Fruit fly (Drosophila melanogaster): ENCODE results near the gene Trx2.

Trx2 gene

DNA sequence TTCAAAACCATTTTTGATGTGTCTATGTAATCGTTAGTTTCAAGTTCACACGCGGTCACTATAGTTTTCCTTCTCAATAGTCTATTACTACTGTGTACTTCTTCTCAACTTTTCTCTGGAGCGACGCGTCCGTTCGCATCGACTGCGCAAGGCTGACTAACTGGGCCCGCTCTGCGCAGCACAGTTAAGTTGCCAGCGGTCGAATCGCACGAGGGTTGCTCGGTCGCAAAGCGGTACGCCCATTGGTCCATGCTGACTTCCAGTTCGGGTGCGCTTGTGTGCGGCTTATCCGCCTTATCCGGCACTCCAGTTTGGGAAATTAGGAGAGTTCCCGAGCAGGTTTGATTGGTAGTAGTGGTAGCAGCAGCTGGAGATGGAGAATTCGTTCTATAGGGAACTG, 31.4 kb upstream of the Trx2 start, which contains the start of gene gcm:
TSS of gene gcm (minus strand) at position 164 of the 400 bp plus-strand sequence.
- TF ChIP-seq Vsx2 (GFP tag; optimal IDR thresholded peaks at IDR 0.05; ENCODE audit: partially characterized antibody) (peak; percentile 41), Sp1 (GFP tag; optimal IDR thresholded peaks at IDR 0.05) (no peak), sv (GFP tag; optimal IDR thresholded peaks at IDR 0.05) (no peak), Hr83 (GFP tag; optimal IDR thresholded peaks at IDR 0.05; ENCODE audit: poor library complexity, severe bottlenecking) (no peak), dl (GFP tag; optimal IDR thresholded peaks at IDR 0.05; ENCODE audit: insufficient read depth in 1 of 2, partially characterized antibody in 2 of 2) (peak in 1 of 2 experiments; percentile 42)

DNA sequence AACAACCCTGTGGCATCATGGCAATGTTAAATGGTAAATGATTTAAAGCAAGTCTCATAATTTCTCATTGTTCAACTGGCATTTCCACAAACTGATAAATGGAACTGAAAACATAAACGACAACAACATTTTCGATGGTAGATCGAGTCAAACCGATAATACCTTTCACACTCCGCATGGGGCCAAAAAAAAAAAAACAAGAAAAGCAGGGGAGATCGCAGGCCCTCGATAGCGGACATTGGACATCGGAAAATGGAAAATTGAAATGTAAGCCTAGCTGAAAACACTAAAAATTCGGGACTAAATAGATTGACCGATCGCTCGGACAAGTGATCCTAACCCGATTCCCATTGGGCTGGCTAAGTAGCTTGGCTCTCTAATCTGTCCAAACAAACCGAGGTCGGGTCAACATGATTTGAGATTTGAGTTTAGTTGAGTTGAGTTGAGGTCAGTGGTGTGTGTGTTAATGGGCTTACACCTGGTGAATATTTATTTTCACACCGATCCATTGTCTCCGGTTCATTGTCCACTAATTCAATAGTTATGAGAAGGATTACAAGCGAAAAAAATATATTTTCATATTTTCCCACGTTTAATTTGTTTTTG, 28.8 kb upstream of the Trx2 start:
- TF ChIP-seq CG32264 (GFP tag; optimal IDR thresholded peaks at IDR 0.05) (no peak), OdsH (GFP tag; optimal IDR thresholded peaks at IDR 0.05) (no peak), dmrt93B (GFP tag; optimal IDR thresholded peaks at IDR 0.05) (no peak), tai (GFP tag; optimal IDR thresholded peaks at IDR 0.05) (no peak), Dfd (GFP tag; optimal IDR thresholded peaks at IDR 0.05) (no peak), Hnf4 (GFP tag; optimal IDR thresholded peaks at IDR 0.05) (no peak), Rel (GFP tag; optimal IDR thresholded peaks at IDR 0.05) (no peak), Rel (tag; optimal IDR thresholded peaks at IDR 0.05) (no peak), Jra (GFP tag; optimal IDR thresholded peaks at IDR 0.05) (no peak), pan (optimal IDR thresholded peaks at IDR 0.05) (no peak), rgr (GFP tag; optimal IDR thresholded peaks at IDR 0.05) (no peak), HLH106 (tag; optimal IDR thresholded peaks at IDR 0.05) (no peak), Hr83 (GFP tag; optimal IDR thresholded peaks at IDR 0.05; ENCODE audit: poor library complexity, severe bottlenecking) (no peak), woc (GFP tag; optimal IDR thresholded peaks at IDR 0.05) (no peak), usp (GFP tag; optimal IDR thresholded peaks at IDR 0.05) (no peak), Myc (optimal IDR thresholded peaks at IDR 0.05) (no peak), ey (GFP tag; optimal IDR thresholded peaks at IDR 0.05) (no peak), dsf (GFP tag; optimal IDR thresholded peaks at IDR 0.05; ENCODE audit: borderline replicate concordance) (no peak), lola (GFP tag; optimal IDR thresholded peaks at IDR 0.05) (no peak), fru (GFP tag; optimal IDR thresholded peaks at IDR 0.05) (no peak)

DNA sequence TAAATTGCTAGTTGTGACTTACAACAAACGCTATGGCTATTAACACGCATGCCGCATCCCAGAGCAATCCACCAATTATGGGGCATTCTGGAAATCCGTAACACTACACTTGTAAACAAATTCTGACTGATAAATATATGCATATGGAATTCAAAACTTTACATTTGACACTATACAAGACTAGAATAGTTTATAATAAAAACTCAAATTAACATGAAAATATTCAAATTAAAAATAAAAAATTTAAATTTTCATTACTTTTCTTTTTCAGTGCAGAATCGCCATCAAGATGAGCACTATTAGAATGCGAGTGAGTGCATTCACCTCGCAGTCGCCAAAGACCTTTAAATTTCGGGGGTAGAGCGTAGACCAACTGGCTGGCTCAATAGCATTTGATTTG, 27.0 kb upstream of the Trx2 start:
- TF ChIP-seq lola (GFP tag; optimal IDR thresholded peaks at IDR 0.05) (no peak), Abd-B (GFP tag; optimal IDR thresholded peaks at IDR 0.05) (no peak), pan (optimal IDR thresholded peaks at IDR 0.05) (no peak)

DNA sequence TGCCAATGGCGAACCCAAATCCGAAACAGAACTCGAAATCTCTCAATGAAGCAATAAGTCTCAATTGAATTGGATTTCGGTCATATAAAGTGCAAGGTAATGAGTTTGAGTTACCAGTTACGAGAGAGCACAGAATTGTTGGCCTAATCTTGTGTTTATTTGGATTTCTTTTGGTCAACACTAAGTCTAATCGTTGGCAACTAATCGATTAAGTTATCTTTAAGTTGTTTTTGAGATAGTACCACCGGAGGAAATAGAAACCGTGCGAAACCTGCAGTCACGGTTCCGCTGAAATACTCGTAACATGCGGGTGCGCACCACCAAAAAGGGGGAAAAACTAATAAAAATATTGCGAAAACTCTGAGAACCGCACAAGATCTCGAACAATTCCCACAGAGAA, 23.8 kb upstream of the Trx2 start, which contains the start of gene CG3841:
TSS of gene CG3841 (plus strand) at position 301 of the 400 bp plus-strand sequence.
- TF ChIP-seq Rel (GFP tag; optimal IDR thresholded peaks at IDR 0.05) (no peak), Rel (tag; optimal IDR thresholded peaks at IDR 0.05) (no peak), Mio (GFP tag; optimal IDR thresholded peaks at IDR 0.05) (no peak), brk (GFP tag; optimal IDR thresholded peaks at IDR 0.05) (no peak), psq (GFP tag; optimal IDR thresholded peaks at IDR 0.05) (no peak), Hnf4 (GFP tag; optimal IDR thresholded peaks at IDR 0.05) (no peak), HLH106 (tag; optimal IDR thresholded peaks at IDR 0.05) (no peak), pan (optimal IDR thresholded peaks at IDR 0.05) (no peak)

DNA sequence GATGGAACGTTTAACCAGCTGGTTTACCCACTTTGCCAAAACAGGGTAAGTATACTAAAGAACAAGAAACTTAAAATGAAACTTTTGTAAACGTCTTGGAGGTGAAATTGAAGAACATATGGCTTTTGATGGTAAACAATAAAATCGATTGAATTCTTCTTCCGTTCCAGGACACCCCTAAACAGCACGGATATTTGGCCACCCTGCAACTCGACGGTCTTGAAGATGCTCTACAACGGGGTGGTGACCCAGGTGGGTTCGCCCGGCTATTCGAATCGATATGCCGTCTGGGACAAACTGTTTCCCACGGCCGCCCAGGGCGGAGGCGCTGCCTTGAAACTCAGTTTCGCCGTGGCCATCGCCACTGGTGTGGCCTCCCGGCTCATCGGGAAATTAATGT, 21.8 kb upstream of the Trx2 start:
- TF ChIP-seq Rel (GFP tag; optimal IDR thresholded peaks at IDR 0.05) (no peak), Rel (tag; optimal IDR thresholded peaks at IDR 0.05) (no peak), br (GFP tag; optimal IDR thresholded peaks at IDR 0.05) (no peak), Sp1 (GFP tag; optimal IDR thresholded peaks at IDR 0.05) (no peak), ey (GFP tag; optimal IDR thresholded peaks at IDR 0.05) (no peak), h (GFP tag; optimal IDR thresholded peaks at IDR 0.05) (no peak), Mio (GFP tag; optimal IDR thresholded peaks at IDR 0.05) (no peak), usp (GFP tag; optimal IDR thresholded peaks at IDR 0.05) (no peak), Hr83 (GFP tag; optimal IDR thresholded peaks at IDR 0.05; ENCODE audit: poor library complexity, severe bottlenecking) (no peak), tai (GFP tag; optimal IDR thresholded peaks at IDR 0.05) (no peak), fru (GFP tag; optimal IDR thresholded peaks at IDR 0.05) (no peak), jim (GFP tag; optimal IDR thresholded peaks at IDR 0.05) (no peak), Dfd (GFP tag; optimal IDR thresholded peaks at IDR 0.05) (no peak), Jra (GFP tag; optimal IDR thresholded peaks at IDR 0.05) (no peak), sage (GFP tag; optimal IDR thresholded peaks at IDR 0.05) (no peak)
